Worm (Caenorhabditis elegans) whole organism, young adult: ENCODE measurements around the gene sra-12.

Experiments
- B0336.3 ChIP-seq: fragments of 200-800 bp; sonication (Bioruptor generic); IDR thresholded peaks from 2 replicates; pipeline ENCODE4 v1.3.6; 2022; ENCODE audit warnings: missing genetic modification characterization, missing compliant biosample characterization
- C06A6.2 ChIP-seq: fragments of 200-800 bp; sonication (Bioruptor generic); conservative IDR thresholded peaks from 2 replicates; pipeline ENCODE4 v1.3.6; 2022; ENCODE audit warnings: missing genetic modification characterization, missing compliant biosample characterization
- F10E7.11 ChIP-seq: sonication (generic microtip); optimal IDR thresholded peaks from 2 replicates; lab custom pipeline; 2017; ENCODE audit warnings: mild to moderate bottlenecking, missing genetic modification characterization, moderate library complexity, missing compliant biosample characterization
- F23B12.7 ChIP-seq: sonication (generic microtip); optimal IDR thresholded peaks from 2 replicates; lab custom pipeline; 2017; ENCODE audit warnings: missing genetic modification characterization, mild to moderate bottlenecking, missing compliant biosample characterization, antibody characterized with exemption, moderate library complexity; ENCODE audit not compliant: insufficient read depth
- F33H1.4 ChIP-seq: fragments of 200-800 bp; sonication (Bioruptor generic); IDR thresholded peaks from 2 replicates; pipeline ENCODE4 v1.3.6; 2022; ENCODE audit warnings: missing genetic modification reagents, missing genetic modification characterization, missing compliant biosample characterization
- F37B4.10 ChIP-seq: fragments of 200-800 bp; sonication (Bioruptor generic); IDR thresholded peaks from 2 replicates; pipeline ENCODE4 v1.3.6; 2022; ENCODE audit warnings: missing genetic modification characterization, missing compliant biosample characterization
- F39B2.1 ChIP-seq: fragments of 200-800 bp; sonication (Bioruptor generic); IDR thresholded peaks from 2 replicates; pipeline ENCODE4 v1.3.6; 2022; ENCODE audit warnings: missing genetic modification reagents, missing genetic modification characterization, missing compliant biosample characterization
- F49E8.2 ChIP-seq: sonication (generic microtip); optimal IDR thresholded peaks from 3 replicates; lab custom pipeline; 2017; ENCODE audit warnings: missing genetic modification characterization, mild to moderate bottlenecking, missing compliant biosample characterization, antibody characterized with exemption, moderate library complexity; ENCODE audit not compliant: insufficient read depth
- F52B5.7 ChIP-seq: sonication (generic microtip); optimal IDR thresholded peaks from 2 replicates; lab custom pipeline; 2016; ENCODE audit warnings: mild to moderate bottlenecking, missing genetic modification characterization, missing compliant biosample characterization
- F55B11.4 ChIP-seq: sonication (generic microtip); optimal IDR thresholded peaks from 2 replicates; lab custom pipeline; 2016; ENCODE audit warnings: missing compliant biosample characterization, missing genetic modification characterization, borderline replicate concordance; ENCODE audit not compliant: insufficient read depth
- K12H6.12 ChIP-seq: fragments of 200-800 bp; sonication (Bioruptor generic); optimal IDR thresholded peaks from 2 replicates; lab custom pipeline; 2018; ENCODE audit warnings: mild to moderate bottlenecking, missing genetic modification characterization, missing compliant biosample characterization
- T26A5.8 ChIP-seq: sonication (generic microtip); optimal IDR thresholded peaks from 2 replicates; lab custom pipeline; 2016; ENCODE audit warnings: missing genetic modification characterization, missing compliant biosample characterization
- Y53F4B.3 ChIP-seq: fragments of 200-800 bp; sonication (Bioruptor generic); IDR thresholded peaks from 2 replicates; pipeline ENCODE4 v1.3.6; 2022; ENCODE audit warnings: missing genetic modification reagents, missing genetic modification characterization, missing compliant biosample characterization
- Y79H2A.3 ChIP-seq: fragments of 200-800 bp; sonication (Bioruptor generic); conservative IDR thresholded peaks from 2 replicates; pipeline ENCODE4 v1.3.6; 2022; ENCODE audit warnings: missing genetic modification reagents, missing genetic modification characterization, missing compliant biosample characterization
- Y95B8A.8 ChIP-seq: fragments of 200-800 bp; sonication (Bioruptor generic); IDR thresholded peaks from 2 replicates; pipeline ENCODE4 v1.3.6; 2022; ENCODE audit warnings: missing genetic modification reagents, missing genetic modification characterization, missing compliant biosample characterization
- ZK185.1 ChIP-seq: sonication (generic microtip); optimal IDR thresholded peaks from 2 replicates; lab custom pipeline; 2016; ENCODE audit warnings: mild to moderate bottlenecking, missing genetic modification characterization, missing compliant biosample characterization; ENCODE audit not compliant: poor library complexity, severe bottlenecking
- atf-7 ChIP-seq: sonication (generic microtip); optimal IDR thresholded peaks from 2 replicates; lab custom pipeline; 2017; ENCODE audit warnings: mild to moderate bottlenecking, missing genetic modification characterization, missing compliant biosample characterization
- bed-2 ChIP-seq: fragments of 200-800 bp; sonication (Bioruptor generic); IDR thresholded peaks from 2 replicates; pipeline ENCODE4 v1.3.6; 2022; ENCODE audit warnings: missing genetic modification reagents, missing genetic modification characterization, missing compliant biosample characterization
- ceh-58 ChIP-seq: fragments of 200-800 bp; sonication (Bioruptor generic); IDR thresholded peaks from 2 replicates; pipeline ENCODE4 v1.3.6; 2022; ENCODE audit warnings: missing genetic modification characterization, missing compliant biosample characterization
- ceh-79 ChIP-seq: sonication (generic microtip); optimal IDR thresholded peaks from 2 replicates; lab custom pipeline; 2017; ENCODE audit warnings: mild to moderate bottlenecking, missing genetic modification characterization, missing compliant biosample characterization
- die-1 ChIP-seq: sonication (generic microtip); optimal IDR thresholded peaks from 2 replicates; lab custom pipeline; 2016; ENCODE audit warnings: missing genotype, mild to moderate bottlenecking, missing genetic modification characterization, missing compliant biosample characterization
- dpff-1 ChIP-seq: sonication (generic microtip); optimal IDR thresholded peaks from 2 replicates; lab custom pipeline; 2017; ENCODE audit warnings: mild to moderate bottlenecking, missing genetic modification characterization, missing compliant biosample characterization
- egl-18 ChIP-seq: fragments of 200-800 bp; sonication (Bioruptor generic); IDR thresholded peaks from 2 replicates; pipeline ENCODE4 v1.3.6; 2022; ENCODE audit warnings: missing genetic modification reagents, missing genetic modification characterization, missing compliant biosample characterization
- ets-4 ChIP-seq: fragments of 200-800 bp; sonication (Bioruptor generic); optimal IDR thresholded peaks from 2 replicates; lab custom pipeline; 2018; ENCODE audit warnings: mild to moderate bottlenecking, missing genetic modification characterization, missing compliant biosample characterization
- fkh-3 ChIP-seq: sonication (generic microtip); optimal IDR thresholded peaks from 2 replicates; lab custom pipeline; 2016; ENCODE audit warnings: mild to moderate bottlenecking, missing genetic modification characterization, missing compliant biosample characterization
- gei-17 ChIP-seq: fragments of 200-800 bp; sonication (Bioruptor generic); optimal IDR thresholded peaks from 2 replicates; lab custom pipeline; 2018; ENCODE audit warnings: mild to moderate bottlenecking, missing genetic modification characterization, missing compliant biosample characterization
- him-1 ChIP-seq: sonication (generic microtip); optimal IDR thresholded peaks from 2 replicates; lab custom pipeline; 2016; ENCODE audit warnings: missing genotype, missing genetic modification reagents, missing genetic modification characterization, missing compliant biosample characterization
- hlh-12 ChIP-seq: sonication (generic microtip); optimal IDR thresholded peaks from 2 replicates; lab custom pipeline; 2016; ENCODE audit warnings: missing genetic modification characterization, missing compliant biosample characterization
- hmg-1.2 ChIP-seq: fragments of 200-800 bp; sonication (Bioruptor generic); IDR thresholded peaks from 2 replicates; pipeline ENCODE4 v1.3.6; 2022; ENCODE audit warnings: missing genetic modification reagents, missing genetic modification characterization, missing compliant biosample characterization
- hmg-20 ChIP-seq: fragments of 200-800 bp; sonication (Bioruptor generic); IDR thresholded peaks from 2 replicates; pipeline ENCODE4 v1.3.6; 2022; ENCODE audit warnings: missing genetic modification reagents, missing genetic modification characterization, missing compliant biosample characterization
- lag-1 ChIP-seq: fragments of 200-800 bp; sonication (Bioruptor generic); IDR thresholded peaks from 2 replicates; pipeline ENCODE4 v1.3.6; 2022; ENCODE audit warnings: missing genetic modification reagents, missing genetic modification characterization, missing compliant biosample characterization
- lin-26 ChIP-seq: fragments of 200-800 bp; sonication (Bioruptor generic); IDR thresholded peaks from 2 replicates; pipeline ENCODE4 v1.3.6; 2022; ENCODE audit warnings: missing genetic modification reagents, missing genetic modification characterization, missing compliant biosample characterization
- lin-35 ChIP-seq, 3 experiments: fragments of 150-350 bp in 2 of 3; sonication (generic microtip) in 1 of 3; optimal IDR thresholded peaks; 2 replicates each; lab custom pipeline; 2014 to 2018; ENCODE audit warnings: missing biosample characterization in 3 of 3, missing genetic modification characterization in 3 of 3, missing genetic modification reagents in 3 of 3
- lin-40 ChIP-seq: sonication (generic microtip); optimal IDR thresholded peaks from 2 replicates; lab custom pipeline; 2016; ENCODE audit warnings: missing genetic modification characterization, mild to moderate bottlenecking, missing compliant biosample characterization, missing genotype, missing genetic modification reagents
- lin-54 ChIP-seq: fragments of 200-800 bp; sonication (Bioruptor generic); optimal IDR thresholded peaks from 2 replicates; lab custom pipeline; 2018; ENCODE audit warnings: mild to moderate bottlenecking, missing genetic modification characterization, missing compliant biosample characterization
- lsl-1 ChIP-seq: fragments of 200-800 bp; sonication (Bioruptor generic); optimal IDR thresholded peaks from 2 replicates; lab custom pipeline; 2018; ENCODE audit warnings: mild to moderate bottlenecking, missing genetic modification characterization, moderate library complexity, missing compliant biosample characterization
- madf-8 ChIP-seq: fragments of 200-800 bp; sonication (Bioruptor generic); conservative IDR thresholded peaks from 2 replicates; pipeline ENCODE4 v1.3.6; 2022; ENCODE audit warnings: missing genetic modification reagents, missing genetic modification characterization, missing compliant biosample characterization
- mes-4 ChIP-seq: sonication (generic microtip); optimal IDR thresholded peaks from 2 replicates; lab custom pipeline; 2016; ENCODE audit warnings: missing genotype, missing genetic modification characterization, missing compliant biosample characterization
- nhr-120 ChIP-seq: fragments of 200-800 bp; sonication (Bioruptor generic); IDR thresholded peaks from 2 replicates; pipeline ENCODE4 v1.3.6; 2022; ENCODE audit warnings: missing genetic modification characterization, missing compliant biosample characterization
- nhr-80 ChIP-seq: sonication (generic microtip); optimal IDR thresholded peaks from 2 replicates; lab custom pipeline; 2016; ENCODE audit warnings: missing genetic modification characterization, missing compliant biosample characterization
- pha-4 ChIP-seq: fragments of 150-350 bp; sonication (generic microtip); optimal IDR thresholded peaks from 2 replicates; lab custom pipeline; 2014; ENCODE audit warnings: missing biosample characterization, missing genetic modification reagents, missing genetic modification characterization
- rcor-1 ChIP-seq: fragments of 200-800 bp; sonication (Bioruptor generic); IDR thresholded peaks from 2 replicates; pipeline ENCODE4 v1.3.6; 2022; ENCODE audit warnings: missing genetic modification reagents, missing genetic modification characterization, missing compliant biosample characterization
- snpc-1.3 ChIP-seq: sonication (generic microtip); optimal IDR thresholded peaks from 2 replicates; lab custom pipeline; 2017; ENCODE audit warnings: missing genetic modification characterization, mild to moderate bottlenecking, missing compliant biosample characterization, antibody characterized with exemption, moderate library complexity, missing genotype, missing genetic modification reagents; ENCODE audit not compliant: insufficient read depth
- unc-130 ChIP-seq: sonication (generic microtip); optimal IDR thresholded peaks from 2 replicates; lab custom pipeline; 2016; ENCODE audit warnings: missing genetic modification reagents, missing genetic modification characterization, missing compliant biosample characterization
- xnd-1 ChIP-seq: sonication (generic microtip); optimal IDR thresholded peaks from 2 replicates; lab custom pipeline; 2016; ENCODE audit warnings: missing genotype, missing genetic modification reagents, missing genetic modification characterization, missing compliant biosample characterization
- ztf-25 ChIP-seq: fragments of 200-800 bp; sonication (Bioruptor generic); IDR thresholded peaks from 2 replicates; pipeline ENCODE4 v1.3.6; 2022; ENCODE audit warnings: missing genetic modification reagents, missing genetic modification characterization, missing compliant biosample characterization
- ztf-28 ChIP-seq: fragments of 200-800 bp; sonication (Bioruptor generic); IDR thresholded peaks from 2 replicates; pipeline ENCODE4 v1.3.6; 2022; ENCODE audit warnings: missing genetic modification reagents, missing genetic modification characterization, missing compliant biosample characterization

The sra-12 gene

ce11 chrII:10933948-10934722 is 29.9 kb upstream of the sra-12 start:
- TF ChIP-seq Y79H2A.3 (GFP tag; lab: Robert Waterston, UW), result peak; percentile 19
- TF ChIP-seq fkh-3 (tag; lab: Kevin White, UChicago), result no peak
- no peak for TF ChIP-seq C06A6.2
- 0 out of 2 replicates have a peak, but pooled peaks have one; percentile 3 for TF ChIP-seq madf-8 (GFP tag; lab: Robert Waterston, UW)
- TF ChIP-seq bed-2, result no peak
- no peak for TF ChIP-seq F23B12.7 (tag; lab: Kevin White, UChicago)
- TF ChIP-seq F33H1.4 (GFP tag; lab: Robert Waterston, UW), result peak; percentile 33
- no peak for TF ChIP-seq nhr-120
- TF ChIP-seq dpff-1, result peak; percentile 56
- 0 out of 2 replicates have a peak, but pooled peaks have one; percentile 3 for TF ChIP-seq Y95B8A.8 (GFP tag; lab: Robert Waterston, UW)
- TF ChIP-seq F10E7.11 (tag; lab: Kevin White, UChicago), result no peak
- peak; percentile 2; the same call in 1 of the 2 replicates for TF ChIP-seq ceh-58
- peak; percentile 65; the same call in 1 of the 2 replicates for TF ChIP-seq lin-26 (GFP tag; lab: Robert Waterston, UW)
- no peak for TF ChIP-seq ets-4 (GFP tag; lab: Kevin White, UChicago)
- 0 out of 2 replicates have a peak, but pooled peaks have one; percentile 12 for TF ChIP-seq F37B4.10 (GFP tag; lab: Robert Waterston, UW)
- no peak for TF ChIP-seq nhr-80
- no peak for TF ChIP-seq hmg-20
- TF ChIP-seq die-1 (tag; lab: Kevin White, UChicago), result no peak
- TF ChIP-seq atf-7 (tag; lab: Kevin White, UChicago), result no peak
- TF ChIP-seq lin-35 (GFP tag; optimal IDR thresholded peaks at IDR 0.05; lab: Kevin White, UChicago), result no peak
- peak; percentile 30; the same call in 1 of the 2 replicates for TF ChIP-seq rcor-1 (GFP tag; lab: Robert Waterston, UW)
- no peak for TF ChIP-seq F39B2.1 (GFP tag; lab: Robert Waterston, UW)
- TF ChIP-seq ceh-79 (tag; lab: Kevin White, UChicago), result no peak
- TF ChIP-seq ztf-25 (GFP tag; lab: Robert Waterston, UW), result no peak
- no peak for TF ChIP-seq hlh-12
- no peak for TF ChIP-seq ztf-28 (GFP tag; lab: Robert Waterston, UW)
- TF ChIP-seq B0336.3 (GFP tag; lab: Robert Waterston, UW), result peak; percentile 54
- no peak for TF ChIP-seq unc-130 (GFP tag; lab: Kevin White, UChicago)
- TF ChIP-seq F55B11.4 (tag; lab: Kevin White, UChicago), result no peak
- peak; percentile 27; the same call in 1 of the 2 replicates for TF ChIP-seq egl-18 (GFP tag; lab: Robert Waterston, UW)
- TF ChIP-seq F52B5.7, result peak; percentile 3
- TF ChIP-seq F49E8.2 (tag; lab: Kevin White, UChicago), result no peak
- peak; percentile 26 for TF ChIP-seq lsl-1 (GFP tag; lab: Kevin White, UChicago)
- TF ChIP-seq gei-17 (GFP tag; lab: Kevin White, UChicago), result no peak
- peak; percentile 1 for TF ChIP-seq ZK185.1 (tag; lab: Kevin White, UChicago)
- no peak for TF ChIP-seq K12H6.12 (tag; lab: Kevin White, UChicago)
- no peak for TF ChIP-seq lag-1 (GFP tag; lab: Robert Waterston, UW)
- TF ChIP-seq Y53F4B.3 (GFP tag; lab: Robert Waterston, UW), result 0 out of 2 replicates have a peak, but pooled peaks have one; percentile 9
- TF ChIP-seq pha-4 (tag; lab: Kevin White, UChicago), result no peak
- TF ChIP-seq snpc-1.3 (tag; lab: Kevin White, UChicago), result no peak
- TF ChIP-seq mes-4, result no peak
- 0 out of 2 replicates have a peak, but pooled peaks have one; percentile 3 for TF ChIP-seq hmg-1.2
- TF ChIP-seq lin-54 (GFP tag; lab: Kevin White, UChicago), result peak; percentile 22
- no peak for TF ChIP-seq T26A5.8
- no peak for TF ChIP-seq lin-40 (tag; lab: Kevin White, UChicago)
- no peak for TF ChIP-seq him-1 (tag; lab: Kevin White, UChicago)
- TF ChIP-seq xnd-1 (tag; lab: Kevin White, UChicago), result peak; percentile 50
